Fruit fly (Drosophila melanogaster) whole organism, pupa: Measurements from ENCODE around the gene CG18765.

Source experiments
- CG10348 ChIP-seq: fragments of 200-800 bp; sonication (Bioruptor generic); IDR thresholded peaks from 2 replicates; pipeline ENCODE4 v1.3.6; 2022; ENCODE audit warnings: missing biosample characterization, missing genetic modification characterization
- CG12605 ChIP-seq: fragments of 200-800 bp; sonication (Bioruptor generic); IDR thresholded peaks from 2 replicates; pipeline ENCODE4 v1.3.6; 2022; ENCODE audit warnings: missing biosample characterization, missing genetic modification characterization
- CG13204 ChIP-seq: fragments of 200-800 bp; sonication (Bioruptor generic); optimal IDR thresholded peaks from 2 replicates; lab custom pipeline; 2018; ENCODE audit warnings: missing biosample characterization, mild to moderate bottlenecking, missing genetic modification characterization, moderate library complexity
- CG14655 ChIP-seq: fragments of 200-800 bp; sonication (Bioruptor generic); optimal IDR thresholded peaks from 3 replicates; lab custom pipeline; 2017; ENCODE audit warnings: mild to moderate bottlenecking, missing biosample characterization, missing genetic modification reagents, missing genetic modification characterization
- CG15710 ChIP-seq: fragments of 200-800 bp; sonication (Bioruptor generic); optimal IDR thresholded peaks from 2 replicates; lab custom pipeline; 2018; ENCODE audit warnings: missing biosample characterization, mild to moderate bottlenecking, missing genetic modification characterization, moderate library complexity
- CG17806 ChIP-seq: fragments of 200-800 bp; sonication (Bioruptor generic); optimal IDR thresholded peaks from 2 replicates; lab custom pipeline; 2018; ENCODE audit warnings: missing biosample characterization, mild to moderate bottlenecking, missing genetic modification characterization, moderate library complexity
- CG32121 ChIP-seq: fragments of 200-800 bp; sonication (Bioruptor generic); IDR thresholded peaks from 2 replicates; pipeline ENCODE4 v1.3.6; 2022; ENCODE audit warnings: missing biosample characterization, missing genetic modification characterization
- CG34367 ChIP-seq: fragments of 200-800 bp; sonication (Bioruptor generic); optimal IDR thresholded peaks from 2 replicates; lab custom pipeline; 2018; ENCODE audit warnings: missing biosample characterization, mild to moderate bottlenecking, missing genetic modification characterization
- CG4496 ChIP-seq: fragments of 200-800 bp; sonication (Bioruptor generic); IDR thresholded peaks from 3 replicates; pipeline ENCODE4 v1.3.6; 2022; ENCODE audit warnings: missing biosample characterization, missing genetic modification characterization
- CG8159 ChIP-seq: fragments of 200-800 bp; sonication (Bioruptor generic); optimal IDR thresholded peaks from 3 replicates; lab custom pipeline; 2018; ENCODE audit warnings: missing biosample characterization, mild to moderate bottlenecking, missing genetic modification characterization, moderate library complexity
- CG8301 ChIP-seq: fragments of 200-800 bp; sonication (Bioruptor generic); optimal IDR thresholded peaks from 2 replicates; lab custom pipeline; 2018; ENCODE audit warnings: missing biosample characterization, mild to moderate bottlenecking, missing genetic modification characterization
- CG9948 ChIP-seq: fragments of 200-800 bp; sonication (Bioruptor generic); optimal IDR thresholded peaks from 2 replicates; lab custom pipeline; 2018; ENCODE audit warnings: missing biosample characterization, mild to moderate bottlenecking, missing genetic modification characterization, moderate library complexity
- D1 ChIP-seq: fragments of 200-800 bp; sonication (Bioruptor generic); optimal IDR thresholded peaks from 2 replicates; lab custom pipeline; 2018; ENCODE audit warnings: missing biosample characterization, mild to moderate bottlenecking, missing genetic modification characterization, moderate library complexity
- EcR ChIP-seq: fragments of 200-800 bp; sonication (Bioruptor generic); optimal IDR thresholded peaks from 3 replicates; lab custom pipeline; 2019; ENCODE audit warnings: missing biosample characterization, missing genetic modification characterization, mild to moderate bottlenecking, moderate library complexity, missing genetic modification reagents
- Ets98B ChIP-seq: fragments of 200-800 bp; sonication (Bioruptor generic); IDR thresholded peaks from 2 replicates; pipeline ENCODE4 v1.3.6; 2022; ENCODE audit warnings: missing biosample characterization, missing genetic modification characterization
- Pif1A ChIP-seq: fragments of 200-800 bp; sonication (Bioruptor generic); optimal IDR thresholded peaks from 3 replicates; lab custom pipeline; 2016; ENCODE audit warnings: missing biosample characterization, missing genetic modification characterization
- Pif1B ChIP-seq: fragments of 200-800 bp; sonication (Bioruptor generic); optimal IDR thresholded peaks from 3 replicates; lab custom pipeline; 2016; ENCODE audit warnings: missing biosample characterization, missing genetic modification characterization
- Snoo ChIP-seq: fragments of 200-800 bp; sonication (Bioruptor generic); optimal IDR thresholded peaks from 3 replicates; lab custom pipeline; 2017; ENCODE audit warnings: missing biosample characterization, mild to moderate bottlenecking, missing genetic modification characterization, inconsistent platforms
- fd96Ca ChIP-seq: fragments of 200-800 bp; sonication (Bioruptor generic); IDR thresholded peaks from 3 replicates; pipeline ENCODE4 v1.3.6; 2022; ENCODE audit warnings: missing biosample characterization, missing genetic modification characterization
- gl ChIP-seq: fragments of 200-800 bp; sonication (Bioruptor generic); optimal IDR thresholded peaks from 2 replicates; lab custom pipeline; 2018; ENCODE audit warnings: missing biosample characterization, mild to moderate bottlenecking, missing genetic modification characterization
- rn ChIP-seq: fragments of 200-800 bp; sonication (Bioruptor generic); IDR thresholded peaks from 2 replicates; pipeline ENCODE4 v1.3.6; 2022; ENCODE audit warnings: missing biosample characterization, missing genetic modification characterization

CG18765 gene

DNA sequence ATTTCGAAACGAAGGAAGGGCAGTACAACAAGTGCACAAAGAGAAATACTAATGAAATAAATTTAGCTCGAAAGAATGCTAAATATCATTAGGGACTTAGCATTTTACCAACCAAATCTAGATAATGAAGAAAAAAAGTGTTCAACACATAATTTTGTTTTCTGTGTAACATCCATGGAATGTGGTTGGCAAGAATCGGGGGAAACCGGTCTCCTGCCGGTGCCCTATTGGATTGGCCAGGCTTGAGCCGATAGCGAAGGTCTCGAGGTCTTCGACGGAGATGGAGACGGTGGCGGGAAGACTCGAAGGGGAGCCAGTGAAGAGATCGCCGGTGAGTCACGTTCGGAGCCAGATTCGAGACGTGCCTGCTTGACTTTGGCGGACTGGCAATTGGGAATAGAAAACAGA is 33.8 kb downstream of the CG18765 start:
- TF ChIP-seq Pif1A (GFP tag; lab: Kevin White, UChicago) (peak; percentile 83), CG10348 (GFP tag; lab: Robert Waterston, UW) (no peak), D1 (peak; percentile 25), CG8159 (peak; percentile 87), EcR (peak; percentile 81), CG8301 (peak; percentile 78), CG9948 (tag; lab: Kevin White, UChicago) (peak; percentile 83), CG13204 (peak; percentile 74), CG4496 (GFP tag; lab: Robert Waterston, UW) (peak; percentile 90), CG12605 (GFP tag; lab: Robert Waterston, UW) (peak; percentile 56; the same call in 1 of the 2 replicates), Pif1B (GFP tag; lab: Kevin White, UChicago) (peak; percentile 86), gl (tag; lab: Kevin White, UChicago) (peak; percentile 76), Ets98B (GFP tag; lab: Robert Waterston, UW) (peak; percentile 74), CG14655 (GFP tag; lab: Kevin White, UChicago) (peak; percentile 80), CG34367 (tag; lab: Kevin White, UChicago) (peak; percentile 81), Snoo (tag; lab: Kevin White, UChicago) (peak; percentile 78), CG15710 (tag; lab: Kevin White, UChicago) (peak; percentile 85), rn (GFP tag; lab: Robert Waterston, UW) (peak; percentile 41; the same call in 1 of the 2 replicates), fd96Ca (GFP tag; lab: Robert Waterston, UW) (peak; percentile 62; the same call in 1 of the 3 replicates), CG32121 (GFP tag; lab: Robert Waterston, UW) (peak; percentile 76), CG17806 (peak; percentile 87)

dm6 chr3R:11656614-11657216 is 34.9 kb downstream of the CG18765 start:
- TF ChIP-seq CG9948 (tag; lab: Kevin White, UChicago) (peak; percentile 99), CG8159 (peak; percentile 99), D1 (peak; percentile 97), CG12605 (GFP tag; lab: Robert Waterston, UW) (peak; percentile 99), Snoo (tag; lab: Kevin White, UChicago) (peak; percentile 98), CG13204 (peak; percentile 96), CG15710 (tag; lab: Kevin White, UChicago) (peak; percentile 99), Ets98B (GFP tag; lab: Robert Waterston, UW) (peak; percentile 99), gl (tag; lab: Kevin White, UChicago) (peak; percentile 98), EcR (peak; percentile 60), CG10348 (GFP tag; lab: Robert Waterston, UW) (peak; percentile 94), Pif1A (GFP tag; lab: Kevin White, UChicago) (peak; percentile 99), CG8301 (peak; percentile 99), CG32121 (GFP tag; lab: Robert Waterston, UW) (peak; percentile 99), rn (GFP tag; lab: Robert Waterston, UW) (peak; percentile 97), CG34367 (tag; lab: Kevin White, UChicago) (peak; percentile 99), fd96Ca (GFP tag; lab: Robert Waterston, UW) (peak; percentile 99), Pif1B (GFP tag; lab: Kevin White, UChicago) (peak; percentile 100), CG17806 (peak; percentile 99), CG14655 (GFP tag; lab: Kevin White, UChicago) (peak; percentile 99), CG4496 (GFP tag; lab: Robert Waterston, UW) (peak; percentile 99)

DNA sequence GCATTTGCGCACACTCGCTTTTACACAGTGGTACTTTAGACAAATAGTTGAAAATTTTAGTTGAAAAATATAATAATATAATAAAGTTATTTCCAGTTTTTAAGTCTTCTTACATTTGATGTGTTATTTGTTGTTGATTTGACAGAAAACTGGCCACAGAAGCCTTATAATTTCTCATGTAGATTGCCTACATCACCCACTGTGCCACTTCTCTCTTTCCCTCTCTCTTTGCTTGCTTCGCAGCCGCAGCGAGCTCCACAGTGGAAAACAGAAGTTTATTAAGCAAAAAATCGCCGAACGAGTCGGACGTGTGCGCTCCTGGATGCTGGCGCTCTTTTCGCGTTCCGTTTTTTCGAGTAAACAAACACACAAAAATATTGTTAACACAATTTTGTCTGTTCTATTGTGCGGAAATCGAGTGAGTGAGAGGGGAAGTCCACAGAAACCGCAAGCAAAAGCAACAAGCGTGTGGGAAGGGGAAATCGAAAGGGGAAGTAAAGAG is 35.7 kb downstream of the CG18765 start, which contains the start of gene CG42327:
Gene CG42327 (plus strand): TSS at position 277 of the 502 bp plus-strand sequence.
- TF ChIP-seq CG34367 (tag; lab: Kevin White, UChicago), result peak; percentile 91
- TF ChIP-seq Pif1B (GFP tag; lab: Kevin White, UChicago), result peak; percentile 97
- TF ChIP-seq CG14655 (GFP tag; lab: Kevin White, UChicago), result peak; percentile 97
- peak; percentile 85 for TF ChIP-seq CG15710 (tag; lab: Kevin White, UChicago)
- peak; percentile 89 for TF ChIP-seq rn (GFP tag; lab: Robert Waterston, UW)
- peak; percentile 98 for TF ChIP-seq Ets98B (GFP tag; lab: Robert Waterston, UW)
- peak; percentile 96 for TF ChIP-seq CG8301
- peak; percentile 91 for TF ChIP-seq CG8159
- peak; percentile 95 for TF ChIP-seq CG17806
- TF ChIP-seq Snoo (tag; lab: Kevin White, UChicago), result peak; percentile 93
- TF ChIP-seq CG32121 (GFP tag; lab: Robert Waterston, UW), result peak; percentile 98
- TF ChIP-seq fd96Ca (GFP tag; lab: Robert Waterston, UW), result peak; percentile 97
- TF ChIP-seq CG4496 (GFP tag; lab: Robert Waterston, UW), result peak; percentile 98
- TF ChIP-seq CG13204, result peak; percentile 70
- TF ChIP-seq CG10348 (GFP tag; lab: Robert Waterston, UW), result peak; percentile 63
- peak; percentile 11 for TF ChIP-seq EcR
- TF ChIP-seq CG12605 (GFP tag; lab: Robert Waterston, UW), result peak; percentile 97
- peak; percentile 92 for TF ChIP-seq CG9948 (tag; lab: Kevin White, UChicago)
- peak; percentile 95 for TF ChIP-seq Pif1A (GFP tag; lab: Kevin White, UChicago)
- peak; percentile 80 for TF ChIP-seq gl (tag; lab: Kevin White, UChicago)
- TF ChIP-seq D1, result peak; percentile 88

- TF ChIP-seq CG12605 (GFP tag; lab: Robert Waterston, UW), result no peak
- no peak; the same call in 1 of the 2 replicates for TF ChIP-seq CG32121 (GFP tag; lab: Robert Waterston, UW)
- peak; percentile 8 for TF ChIP-seq CG8301
- peak; percentile 26 for TF ChIP-seq CG34367 (tag; lab: Kevin White, UChicago)
- TF ChIP-seq D1, result no peak
- TF ChIP-seq CG13204, result no peak
- TF ChIP-seq CG17806, result peak; percentile 20
- no peak for TF ChIP-seq rn (GFP tag; lab: Robert Waterston, UW)
- peak; percentile 45 for TF ChIP-seq CG15710 (tag; lab: Kevin White, UChicago)
- TF ChIP-seq gl (tag; lab: Kevin White, UChicago), result no peak
- peak; percentile 24 for TF ChIP-seq CG9948 (tag; lab: Kevin White, UChicago)
- peak; percentile 23 for TF ChIP-seq Pif1A (GFP tag; lab: Kevin White, UChicago)
- TF ChIP-seq EcR, result no peak
- peak; percentile 53 for TF ChIP-seq CG8159
- TF ChIP-seq Pif1B (GFP tag; lab: Kevin White, UChicago), result peak; percentile 6
- TF ChIP-seq Ets98B (GFP tag; lab: Robert Waterston, UW), result no peak
- TF ChIP-seq fd96Ca (GFP tag; lab: Robert Waterston, UW), result 0 out of 3 replicates have a peak, but pooled peaks have one; percentile 18
- 0 out of 3 replicates have a peak, but pooled peaks have one; percentile 39 for TF ChIP-seq CG4496 (GFP tag; lab: Robert Waterston, UW)
- TF ChIP-seq CG10348 (GFP tag; lab: Robert Waterston, UW), result no peak
- peak; percentile 15 for TF ChIP-seq CG14655 (GFP tag; lab: Kevin White, UChicago)
- no peak for TF ChIP-seq Snoo (tag; lab: Kevin White, UChicago)
These were observed 41.2 kb downstream of the CG18765 start, which contains the start of the genes Csk and Elp1 for dm6 chr3R:11650105-11651039. TSS of gene Csk (minus strand) at chr3R:11650706. TSS of gene Elp1 (plus strand) at chr3R:11650971.
